Fruit fly (Drosophila melanogaster) whole organism, adult: ENCODE measurements around the gene TotE.

ENCODE experiments used
- CG11617 ChIP-seq: fragments of 200-800 bp; sonication (Bioruptor generic); optimal IDR thresholded peaks from 2 replicates; lab custom pipeline; 2017; ENCODE audit warnings: mild to moderate bottlenecking, missing biosample characterization, missing genetic modification reagents, missing genetic modification characterization
- CG12768 ChIP-seq: fragments of 200-800 bp; sonication (Bioruptor generic); optimal IDR thresholded peaks from 2 replicates; lab custom pipeline; 2017; ENCODE audit warnings: missing biosample characterization, missing genetic modification characterization, mild to moderate bottlenecking, moderate library complexity, missing genetic modification reagents
- CG14711 ChIP-seq: fragments of 200-800 bp; sonication (Bioruptor generic); optimal IDR thresholded peaks from 2 replicates; lab custom pipeline; 2018; ENCODE audit warnings: missing biosample characterization, mild to moderate bottlenecking, missing genetic modification characterization, moderate library complexity
- CG1620 ChIP-seq: fragments of 200-800 bp; sonication (Bioruptor generic); optimal IDR thresholded peaks from 2 replicates; lab custom pipeline; 2016; ENCODE audit warnings: missing biosample characterization, missing genetic modification characterization
- CG33017 ChIP-seq: fragments of 200-800 bp; sonication (Bioruptor generic); optimal IDR thresholded peaks from 2 replicates; lab custom pipeline; 2018; ENCODE audit warnings: missing biosample characterization, mild to moderate bottlenecking, missing genetic modification characterization, moderate library complexity
- CG5204 ChIP-seq: fragments of 200-800 bp; sonication (Bioruptor generic); optimal IDR thresholded peaks from 2 replicates; lab custom pipeline; 2016; ENCODE audit warnings: missing biosample characterization, missing genetic modification characterization
- CG7045 ChIP-seq: fragments of 200-800 bp; sonication (Bioruptor generic); optimal IDR thresholded peaks from 2 replicates; lab custom pipeline; 2017; ENCODE audit warnings: missing biosample characterization, mild to moderate bottlenecking, missing genetic modification characterization
- CG7101 ChIP-seq: fragments of 200-800 bp; sonication (Bioruptor generic); optimal IDR thresholded peaks from 2 replicates; lab custom pipeline; 2018; ENCODE audit warnings: missing biosample characterization, mild to moderate bottlenecking, missing genetic modification characterization, moderate library complexity
- Clk ChIP-seq: fragments of 200-800 bp; sonication (Bioruptor generic); optimal IDR thresholded peaks from 2 replicates; lab custom pipeline; 2017; ENCODE audit warnings: missing biosample characterization, missing genetic modification characterization
- Crg-1 ChIP-seq: fragments of 200-800 bp; sonication (Bioruptor generic); optimal IDR thresholded peaks from 2 replicates; lab custom pipeline; 2016; ENCODE audit warnings: missing biosample characterization, missing genetic modification characterization
- Hr96 ChIP-seq: fragments of 200-800 bp; sonication (Bioruptor generic); optimal IDR thresholded peaks from 2 replicates; lab custom pipeline; 2016; ENCODE audit warnings: missing biosample characterization, missing genetic modification characterization
- Mnt ChIP-seq: fragments of 200-800 bp; sonication (Bioruptor generic); optimal IDR thresholded peaks from 2 replicates; lab custom pipeline; 2016; ENCODE audit warnings: missing biosample characterization, mild to moderate bottlenecking, missing genetic modification characterization
- bab1 ChIP-seq: fragments of 200-800 bp; sonication (Bioruptor generic); optimal IDR thresholded peaks from 3 replicates; lab custom pipeline; 2019; ENCODE audit warnings: missing biosample characterization, mild to moderate bottlenecking, missing genetic modification characterization, moderate library complexity
- cic ChIP-seq: fragments of 200-800 bp; sonication (Bioruptor generic); optimal IDR thresholded peaks from 2 replicates; lab custom pipeline; 2017; ENCODE audit warnings: missing biosample characterization, mild to moderate bottlenecking, missing genetic modification characterization, moderate library complexity
- cnc ChIP-seq, 2 experiments: fragments of >200 bp; optimal IDR thresholded peaks; 2 replicates each; lab custom pipeline; 2017
- kay ChIP-seq: fragments of 200-800 bp; sonication (Bioruptor generic); peaks from one replicate; lab custom pipeline; 2016; ENCODE audit warnings: missing biosample characterization, missing genetic modification characterization, borderline replicate concordance
- ovo ChIP-seq: fragments of 200-800 bp; sonication (Bioruptor generic); optimal IDR thresholded peaks from 2 replicates; lab custom pipeline; 2016; ENCODE audit warnings: missing biosample characterization, missing genetic modification characterization
- pad ChIP-seq: fragments of 200-800 bp; sonication (Bioruptor generic); optimal IDR thresholded peaks from 3 replicates; lab custom pipeline; 2017; ENCODE audit warnings: missing biosample characterization, missing genetic modification characterization, mild to moderate bottlenecking, moderate library complexity, missing genetic modification reagents
- tj ChIP-seq: fragments of 200-800 bp; sonication (Bioruptor generic); optimal IDR thresholded peaks from 3 replicates; lab custom pipeline; 2017; ENCODE audit warnings: missing biosample characterization, mild to moderate bottlenecking, missing genetic modification characterization, moderate library complexity
- toe ChIP-seq: fragments of 200-800 bp; sonication (Bioruptor generic); optimal IDR thresholded peaks from 2 replicates; lab custom pipeline; 2016; ENCODE audit warnings: missing biosample characterization, missing genetic modification characterization

The TotE gene

DNA sequence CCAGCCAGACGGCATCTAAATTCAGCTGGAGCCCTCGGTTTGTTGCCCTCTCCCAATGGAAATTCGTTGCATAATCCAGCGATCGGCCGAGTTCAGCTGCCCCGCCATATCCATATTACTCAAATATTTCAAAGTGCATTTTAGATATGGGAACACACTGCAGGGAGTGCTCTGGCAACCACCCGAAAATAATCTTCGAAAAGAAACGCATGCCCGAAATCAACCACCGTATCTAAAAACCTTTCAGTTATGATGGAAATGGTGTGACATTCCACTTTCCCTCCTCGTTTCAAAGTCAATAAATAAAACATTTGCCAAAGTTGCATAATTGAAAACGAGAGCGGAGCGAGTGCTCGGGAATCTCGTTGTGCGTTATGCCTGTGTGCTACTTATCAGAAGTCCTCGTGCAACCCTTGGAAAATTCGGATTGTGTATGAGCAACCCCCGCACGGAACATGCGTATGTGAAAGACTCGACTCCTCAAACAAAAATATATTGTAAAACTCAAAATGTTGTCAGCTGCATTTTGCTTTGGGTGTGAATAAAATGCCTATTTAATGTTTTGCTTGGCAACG lies 10.5 kb downstream of the TotE start:
- TF ChIP-seq Crg-1 (no peak), CG5204 (no peak), Hr96 (no peak), ovo (no peak), tj (GFP tag; lab: Kevin White, UChicago) (no peak), cnc (optimal IDR thresholded peaks at IDR 0.05; lab: Kevin White, UChicago) (no peak), CG7045 (GFP tag; lab: Kevin White, UChicago) (no peak), CG33017 (tag; lab: Kevin White, UChicago) (no peak), bab1 (no peak), toe (GFP tag; lab: Kevin White, UChicago) (no peak), cic (no peak), Mnt (GFP tag; lab: Kevin White, UChicago) (no peak), pad (GFP tag; lab: Kevin White, UChicago) (no peak), Clk (GFP tag; lab: Kevin White, UChicago) (no peak), CG12768 (GFP tag; lab: Kevin White, UChicago) (no peak), CG1620 (GFP tag; lab: Kevin White, UChicago) (no peak), CG11617 (GFP tag; lab: Kevin White, UChicago) (no peak), CG7101 (no peak), CG14711 (tag; lab: Kevin White, UChicago) (no peak)

- no peak for TF ChIP-seq ovo
- TF ChIP-seq kay (GFP tag; lab: Kevin White, UChicago): no peak
- no peak for TF ChIP-seq bab1
- TF ChIP-seq pad (GFP tag; lab: Kevin White, UChicago): no peak
- no peak for TF ChIP-seq Hr96
- TF ChIP-seq CG5204: no peak
- TF ChIP-seq CG11617 (GFP tag; lab: Kevin White, UChicago): no peak
- no peak for TF ChIP-seq CG7101
- no peak for TF ChIP-seq CG1620 (GFP tag; lab: Kevin White, UChicago)
- TF ChIP-seq tj (GFP tag; lab: Kevin White, UChicago): no peak
- no peak for TF ChIP-seq Mnt (GFP tag; lab: Kevin White, UChicago)
- TF ChIP-seq cic: no peak
- TF ChIP-seq CG7045 (GFP tag; lab: Kevin White, UChicago): no peak
- TF ChIP-seq cnc (optimal IDR thresholded peaks at IDR 0.05; lab: Kevin White, UChicago): no peak
- no peak for TF ChIP-seq Clk (GFP tag; lab: Kevin White, UChicago)
- TF ChIP-seq CG14711 (tag; lab: Kevin White, UChicago): no peak
Measured at dm6 chr2L:19899498-19899897, 13.8 kb downstream of the TotE start.

- no peak for TF ChIP-seq CG7101
- TF ChIP-seq pad (GFP tag; lab: Kevin White, UChicago): no peak
- no peak for TF ChIP-seq CG1620 (GFP tag; lab: Kevin White, UChicago)
- TF ChIP-seq CG11617 (GFP tag; lab: Kevin White, UChicago): no peak
- TF ChIP-seq cic: no peak
- TF ChIP-seq ovo: no peak
- TF ChIP-seq CG7045 (GFP tag; lab: Kevin White, UChicago): no peak
- TF ChIP-seq toe (GFP tag; lab: Kevin White, UChicago): no peak
- no peak for TF ChIP-seq CG14711 (tag; lab: Kevin White, UChicago)
- no peak for TF ChIP-seq kay (GFP tag; lab: Kevin White, UChicago)
- no peak for TF ChIP-seq Crg-1
- no peak for TF ChIP-seq CG12768 (GFP tag; lab: Kevin White, UChicago)
- TF ChIP-seq Clk (GFP tag; lab: Kevin White, UChicago): no peak
- TF ChIP-seq Hr96: no peak
- TF ChIP-seq tj (GFP tag; lab: Kevin White, UChicago): no peak
Measured at dm6 chr2L:19898540-19899300, 14.6 kb downstream of the TotE start.

dm6 chr2L:19897027-19897426 lies 16.3 kb downstream of the TotE start:
- no peak for TF ChIP-seq Hr96
- no peak for TF ChIP-seq kay (GFP tag; lab: Kevin White, UChicago)
- TF ChIP-seq Clk (GFP tag; lab: Kevin White, UChicago): no peak
- TF ChIP-seq bab1: no peak
- no peak for TF ChIP-seq CG1620 (GFP tag; lab: Kevin White, UChicago)
- TF ChIP-seq CG33017 (tag; lab: Kevin White, UChicago): no peak
- TF ChIP-seq toe (GFP tag; lab: Kevin White, UChicago): no peak
- TF ChIP-seq CG11617 (GFP tag; lab: Kevin White, UChicago): no peak

DNA sequence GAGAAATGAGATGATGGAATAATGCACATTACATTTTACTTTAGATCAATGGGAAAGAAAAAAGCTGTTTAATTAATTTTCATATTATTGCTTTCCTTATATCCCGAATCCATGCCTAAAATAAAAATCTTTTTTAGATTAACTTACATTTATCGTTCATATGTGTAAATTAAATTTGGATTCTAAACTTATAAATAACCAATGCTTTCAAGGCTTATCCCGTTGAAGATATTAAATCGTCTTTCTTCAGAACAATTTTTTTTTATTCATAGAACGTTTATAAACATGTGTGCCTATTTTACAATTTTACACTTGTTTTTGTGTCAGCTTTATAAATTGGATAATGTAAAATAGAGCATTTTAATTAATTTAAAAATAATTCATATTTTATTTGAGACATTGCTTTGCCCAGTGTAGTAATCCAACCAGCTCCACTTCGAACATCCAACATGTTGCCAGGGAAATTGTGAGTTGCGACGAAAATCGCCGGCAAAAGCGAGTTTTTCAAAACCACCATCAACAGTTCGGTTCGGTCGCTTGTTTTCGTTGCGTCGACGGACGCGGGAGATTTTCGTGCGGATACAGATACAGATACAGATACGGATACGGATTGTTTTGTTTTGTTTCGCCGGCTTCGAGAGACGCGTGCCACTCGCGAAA lies 17.7 kb downstream of the TotE start:
- TF ChIP-seq Crg-1: no peak
- TF ChIP-seq Hr96: no peak
- TF ChIP-seq pad (GFP tag; lab: Kevin White, UChicago): no peak
- no peak for TF ChIP-seq CG14711 (tag; lab: Kevin White, UChicago)
- TF ChIP-seq CG7101: peak; percentile 14
- no peak for TF ChIP-seq CG33017 (tag; lab: Kevin White, UChicago)
- peak; percentile 8 for TF ChIP-seq CG5204
- peak; percentile 6 for TF ChIP-seq CG11617 (GFP tag; lab: Kevin White, UChicago)

DNA sequence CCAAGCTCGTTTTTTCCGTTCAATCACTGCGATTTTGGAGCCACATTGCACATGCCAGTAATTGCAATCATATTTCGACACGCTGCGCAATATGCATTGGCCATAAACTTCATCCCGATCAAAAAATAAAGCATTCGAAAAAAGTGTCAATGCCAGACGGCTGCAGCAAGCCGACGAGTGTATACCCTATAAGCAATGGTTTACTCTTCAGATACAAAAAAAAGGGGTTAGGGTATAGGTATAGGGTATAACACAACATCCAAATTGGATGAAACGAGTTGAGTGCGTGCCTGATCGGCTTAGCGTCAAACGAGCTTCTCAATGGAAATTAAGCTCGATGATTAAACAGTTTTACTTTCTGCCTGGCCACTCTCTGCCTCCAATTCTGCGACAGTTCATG lies 18.5 kb downstream of the TotE start:
- TF ChIP-seq CG5204 (no peak), bab1 (no peak), tj (GFP tag; lab: Kevin White, UChicago) (no peak), CG11617 (GFP tag; lab: Kevin White, UChicago) (no peak), kay (GFP tag; lab: Kevin White, UChicago) (no peak), Crg-1 (no peak), CG14711 (tag; lab: Kevin White, UChicago) (no peak), Clk (GFP tag; lab: Kevin White, UChicago) (no peak), toe (GFP tag; lab: Kevin White, UChicago) (no peak), cic (no peak), CG33017 (tag; lab: Kevin White, UChicago) (no peak), CG12768 (GFP tag; lab: Kevin White, UChicago) (no peak), pad (GFP tag; lab: Kevin White, UChicago) (no peak), Mnt (GFP tag; lab: Kevin White, UChicago) (no peak), ovo (no peak), CG7101 (no peak)
